Fruit fly (Drosophila melanogaster) whole organism, pupa: Measurements from ENCODE around the gene CG34293.
A peak's percentile ranks its signal among the peaks of the same experiment; 100 is the strongest.

ENCODE experiments used
- CG10348 ChIP-seq: fragments of 200-800 bp; sonication (Bioruptor generic); IDR thresholded peaks from 2 replicates; pipeline ENCODE4 v1.3.6; 2022; ENCODE audit warnings: missing biosample characterization, missing genetic modification characterization
- CG12605 ChIP-seq: fragments of 200-800 bp; sonication (Bioruptor generic); IDR thresholded peaks from 2 replicates; pipeline ENCODE4 v1.3.6; 2022; ENCODE audit warnings: missing biosample characterization, missing genetic modification characterization
- CG13204 ChIP-seq: fragments of 200-800 bp; sonication (Bioruptor generic); optimal IDR thresholded peaks from 2 replicates; lab custom pipeline; 2018; ENCODE audit warnings: missing biosample characterization, mild to moderate bottlenecking, missing genetic modification characterization, moderate library complexity
- CG14655 ChIP-seq: fragments of 200-800 bp; sonication (Bioruptor generic); optimal IDR thresholded peaks from 3 replicates; lab custom pipeline; 2017; ENCODE audit warnings: mild to moderate bottlenecking, missing biosample characterization, missing genetic modification reagents, missing genetic modification characterization
- CG15710 ChIP-seq: fragments of 200-800 bp; sonication (Bioruptor generic); optimal IDR thresholded peaks from 2 replicates; lab custom pipeline; 2018; ENCODE audit warnings: missing biosample characterization, mild to moderate bottlenecking, missing genetic modification characterization, moderate library complexity
- CG17806 ChIP-seq: fragments of 200-800 bp; sonication (Bioruptor generic); optimal IDR thresholded peaks from 2 replicates; lab custom pipeline; 2018; ENCODE audit warnings: missing biosample characterization, mild to moderate bottlenecking, missing genetic modification characterization, moderate library complexity
- CG32121 ChIP-seq: fragments of 200-800 bp; sonication (Bioruptor generic); IDR thresholded peaks from 2 replicates; pipeline ENCODE4 v1.3.6; 2022; ENCODE audit warnings: missing biosample characterization, missing genetic modification characterization
- CG34367 ChIP-seq: fragments of 200-800 bp; sonication (Bioruptor generic); optimal IDR thresholded peaks from 2 replicates; lab custom pipeline; 2018; ENCODE audit warnings: missing biosample characterization, mild to moderate bottlenecking, missing genetic modification characterization
- CG4496 ChIP-seq: fragments of 200-800 bp; sonication (Bioruptor generic); IDR thresholded peaks from 3 replicates; pipeline ENCODE4 v1.3.6; 2022; ENCODE audit warnings: missing biosample characterization, missing genetic modification characterization
- CG8159 ChIP-seq: fragments of 200-800 bp; sonication (Bioruptor generic); optimal IDR thresholded peaks from 3 replicates; lab custom pipeline; 2018; ENCODE audit warnings: missing biosample characterization, mild to moderate bottlenecking, missing genetic modification characterization, moderate library complexity
- CG8301 ChIP-seq: fragments of 200-800 bp; sonication (Bioruptor generic); optimal IDR thresholded peaks from 2 replicates; lab custom pipeline; 2018; ENCODE audit warnings: missing biosample characterization, mild to moderate bottlenecking, missing genetic modification characterization
- CG9948 ChIP-seq: fragments of 200-800 bp; sonication (Bioruptor generic); optimal IDR thresholded peaks from 2 replicates; lab custom pipeline; 2018; ENCODE audit warnings: missing biosample characterization, mild to moderate bottlenecking, missing genetic modification characterization, moderate library complexity
- D1 ChIP-seq: fragments of 200-800 bp; sonication (Bioruptor generic); optimal IDR thresholded peaks from 2 replicates; lab custom pipeline; 2018; ENCODE audit warnings: missing biosample characterization, mild to moderate bottlenecking, missing genetic modification characterization, moderate library complexity
- EcR ChIP-seq: fragments of 200-800 bp; sonication (Bioruptor generic); optimal IDR thresholded peaks from 3 replicates; lab custom pipeline; 2019; ENCODE audit warnings: missing biosample characterization, missing genetic modification characterization, mild to moderate bottlenecking, moderate library complexity, missing genetic modification reagents
- Ets98B ChIP-seq: fragments of 200-800 bp; sonication (Bioruptor generic); IDR thresholded peaks from 2 replicates; pipeline ENCODE4 v1.3.6; 2022; ENCODE audit warnings: missing biosample characterization, missing genetic modification characterization
- Pif1A ChIP-seq: fragments of 200-800 bp; sonication (Bioruptor generic); optimal IDR thresholded peaks from 3 replicates; lab custom pipeline; 2016; ENCODE audit warnings: missing biosample characterization, missing genetic modification characterization
- Pif1B ChIP-seq: fragments of 200-800 bp; sonication (Bioruptor generic); optimal IDR thresholded peaks from 3 replicates; lab custom pipeline; 2016; ENCODE audit warnings: missing biosample characterization, missing genetic modification characterization
- Snoo ChIP-seq: fragments of 200-800 bp; sonication (Bioruptor generic); optimal IDR thresholded peaks from 3 replicates; lab custom pipeline; 2017; ENCODE audit warnings: missing biosample characterization, mild to moderate bottlenecking, missing genetic modification characterization, inconsistent platforms
- fd96Ca ChIP-seq: fragments of 200-800 bp; sonication (Bioruptor generic); IDR thresholded peaks from 3 replicates; pipeline ENCODE4 v1.3.6; 2022; ENCODE audit warnings: missing biosample characterization, missing genetic modification characterization
- gl ChIP-seq: fragments of 200-800 bp; sonication (Bioruptor generic); optimal IDR thresholded peaks from 2 replicates; lab custom pipeline; 2018; ENCODE audit warnings: missing biosample characterization, mild to moderate bottlenecking, missing genetic modification characterization
- rn ChIP-seq: fragments of 200-800 bp; sonication (Bioruptor generic); IDR thresholded peaks from 2 replicates; pipeline ENCODE4 v1.3.6; 2022; ENCODE audit warnings: missing biosample characterization, missing genetic modification characterization

Gene CG34293

DNA sequence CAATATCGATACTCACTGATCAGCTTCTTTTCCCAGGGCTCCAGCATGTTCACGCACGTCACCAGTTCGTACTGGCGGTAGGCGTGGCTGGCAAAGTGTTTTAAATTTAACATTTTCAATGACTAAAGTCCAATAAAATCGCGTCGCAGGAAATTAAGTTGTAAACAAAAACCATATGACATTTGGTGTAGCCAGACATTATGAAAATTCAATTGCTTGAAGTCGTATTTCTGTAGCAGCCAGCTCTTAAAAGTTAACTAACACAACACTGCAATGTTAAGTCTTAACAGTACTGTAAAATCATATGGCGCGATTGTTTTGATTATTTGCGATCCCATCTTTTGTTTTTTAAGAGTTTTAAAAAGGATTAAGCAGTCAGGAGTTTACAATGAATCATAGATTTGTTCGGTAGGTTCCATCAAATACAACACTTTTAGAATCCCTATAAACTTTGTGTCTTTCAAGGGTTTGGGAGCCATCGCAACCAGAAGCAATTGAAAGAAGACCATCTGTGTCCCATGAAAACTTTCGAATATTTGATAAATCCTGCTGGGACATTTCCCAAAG, at the start of gene CG34293, which contains the start of gene spn-D:
CG34293 (minus strand) TSS at position 160 of the 567 bp plus-strand sequence.
spn-D (plus strand) TSS at position 301 of the 567 bp plus-strand sequence.
- TF ChIP-seq EcR (GFP tag; lab: Kevin White, UChicago) (no peak), CG8159 (tag; lab: Kevin White, UChicago) (no peak), CG13204 (GFP tag; lab: Kevin White, UChicago) (no peak), Snoo (tag; lab: Kevin White, UChicago) (no peak), CG4496 (GFP tag; lab: Robert Waterston, UW) (no peak), CG34367 (tag; lab: Kevin White, UChicago) (no peak), gl (tag; lab: Kevin White, UChicago) (no peak), CG17806 (no peak), rn (GFP tag; lab: Robert Waterston, UW) (no peak), CG10348 (GFP tag; lab: Robert Waterston, UW) (no peak), CG12605 (GFP tag; lab: Robert Waterston, UW) (no peak), Ets98B (GFP tag; lab: Robert Waterston, UW) (no peak)

DNA sequence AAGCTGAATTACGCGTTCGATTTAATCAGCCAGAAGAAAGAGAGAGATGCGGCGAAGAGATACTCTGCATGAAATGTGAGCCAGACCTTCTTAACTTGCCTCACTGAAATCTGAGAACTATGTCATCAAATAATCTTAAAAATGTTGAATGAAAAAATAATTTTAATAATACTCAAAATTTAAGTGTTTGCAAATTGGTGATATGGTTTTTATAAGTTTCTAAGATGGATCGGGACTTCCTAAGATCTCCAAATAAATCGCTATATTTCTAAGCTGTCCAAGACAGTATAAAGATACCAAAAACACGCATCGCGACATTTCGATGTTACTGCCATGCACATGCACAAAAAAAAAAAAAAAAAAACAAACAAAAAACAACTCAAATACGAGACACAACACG, 49.6 kb upstream of the CG34293 start:
- no peak for TF ChIP-seq EcR (GFP tag; lab: Kevin White, UChicago)
- peak; percentile 14 for TF ChIP-seq CG14655 (GFP tag; lab: Kevin White, UChicago)

DNA sequence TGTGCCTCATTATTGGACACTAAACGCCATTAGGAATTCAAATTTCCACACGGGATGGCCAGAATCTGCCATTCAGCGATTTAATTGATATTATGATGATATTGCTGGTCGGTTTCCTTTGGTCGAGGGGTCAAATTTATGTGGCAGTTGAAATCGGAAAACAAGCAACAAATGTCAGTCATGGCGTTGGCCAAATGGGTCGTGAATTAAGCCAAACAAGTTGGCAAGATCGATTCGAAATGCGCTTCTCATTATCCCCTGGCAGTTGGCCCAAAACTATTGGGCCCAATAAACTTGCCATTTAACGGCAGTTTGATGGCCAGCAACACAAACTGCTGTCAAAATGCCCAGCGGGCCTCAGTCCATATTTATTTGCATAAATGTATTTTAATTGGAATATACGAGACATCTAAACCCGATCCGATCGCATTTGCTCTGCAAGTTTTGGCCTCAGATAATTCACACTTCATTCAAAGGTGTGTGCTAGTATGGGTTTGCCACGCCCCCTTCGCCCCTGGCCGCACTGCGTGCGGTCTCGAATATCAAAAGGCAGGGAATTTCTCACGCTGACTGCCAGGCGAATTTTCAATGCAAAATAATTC, 47.7 kb upstream of the CG34293 start:
- TF ChIP-seq fd96Ca (GFP tag; lab: Robert Waterston, UW): 0 out of 3 replicates have a peak, but pooled peaks have one; percentile 18
- TF ChIP-seq CG17806: no peak

DNA sequence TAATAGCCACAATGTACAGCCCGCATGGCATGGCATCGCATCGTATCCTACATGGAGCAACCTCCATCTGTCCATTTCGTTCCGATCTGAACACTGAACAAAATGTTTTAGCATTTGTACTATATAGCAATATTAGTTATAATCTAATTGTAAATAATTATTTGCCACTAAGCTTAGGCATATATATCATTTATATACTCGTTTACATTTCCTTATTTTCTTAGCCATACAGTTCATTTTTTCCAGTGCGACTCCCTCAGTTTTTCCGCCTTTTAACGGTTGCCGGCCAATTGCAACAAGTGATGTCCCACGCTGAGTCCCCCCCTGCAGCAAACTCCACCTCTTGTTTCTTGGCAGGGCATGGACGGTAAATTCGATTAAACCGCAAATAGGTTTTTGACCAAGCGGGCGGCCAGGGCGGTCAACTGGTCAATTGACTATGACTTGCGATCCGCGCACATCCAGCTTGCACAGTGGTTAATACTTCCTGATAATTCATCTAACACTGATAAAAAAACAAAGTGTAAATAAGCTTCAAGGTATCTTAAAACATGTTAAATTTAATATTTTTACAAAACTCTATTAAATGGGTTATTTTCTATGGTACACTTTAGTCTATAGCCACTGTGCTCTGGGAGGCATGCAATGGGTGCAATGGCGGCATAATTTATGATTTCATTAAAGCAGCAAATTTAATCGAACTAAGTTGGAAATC, 44.3 kb upstream of the CG34293 start:
- no peak for TF ChIP-seq CG15710 (tag; lab: Kevin White, UChicago)
- TF ChIP-seq Pif1A: peak; percentile 16
- TF ChIP-seq CG4496 (GFP tag; lab: Robert Waterston, UW): 0 out of 3 replicates have a peak, but pooled peaks have one; percentile 18
- TF ChIP-seq gl (tag; lab: Kevin White, UChicago): no peak
- no peak for TF ChIP-seq CG13204 (GFP tag; lab: Kevin White, UChicago)
- no peak for TF ChIP-seq CG10348 (GFP tag; lab: Robert Waterston, UW)
- no peak for TF ChIP-seq EcR (GFP tag; lab: Kevin White, UChicago)
- TF ChIP-seq CG9948 (tag; lab: Kevin White, UChicago): no peak
- peak; percentile 5 for TF ChIP-seq CG8301 (tag; lab: Kevin White, UChicago)
- TF ChIP-seq Snoo (tag; lab: Kevin White, UChicago): no peak
- no peak for TF ChIP-seq CG17806
- TF ChIP-seq Ets98B (GFP tag; lab: Robert Waterston, UW): peak; percentile 32
- no peak for TF ChIP-seq D1 (tag; lab: Kevin White, UChicago)
- TF ChIP-seq rn (GFP tag; lab: Robert Waterston, UW): no peak
- peak; percentile 31 for TF ChIP-seq CG14655 (GFP tag; lab: Kevin White, UChicago)
- TF ChIP-seq CG12605 (GFP tag; lab: Robert Waterston, UW): no peak; the same call in 1 of the 2 replicates
- no peak for TF ChIP-seq CG34367 (tag; lab: Kevin White, UChicago)
- TF ChIP-seq Pif1B: no peak
- TF ChIP-seq CG8159 (tag; lab: Kevin White, UChicago): no peak
- peak; percentile 58; the same call in 1 of the 2 replicates for TF ChIP-seq CG32121 (GFP tag; lab: Robert Waterston, UW)
- 0 out of 3 replicates have a peak, but pooled peaks have one; percentile 22 for TF ChIP-seq fd96Ca (GFP tag; lab: Robert Waterston, UW)

DNA sequence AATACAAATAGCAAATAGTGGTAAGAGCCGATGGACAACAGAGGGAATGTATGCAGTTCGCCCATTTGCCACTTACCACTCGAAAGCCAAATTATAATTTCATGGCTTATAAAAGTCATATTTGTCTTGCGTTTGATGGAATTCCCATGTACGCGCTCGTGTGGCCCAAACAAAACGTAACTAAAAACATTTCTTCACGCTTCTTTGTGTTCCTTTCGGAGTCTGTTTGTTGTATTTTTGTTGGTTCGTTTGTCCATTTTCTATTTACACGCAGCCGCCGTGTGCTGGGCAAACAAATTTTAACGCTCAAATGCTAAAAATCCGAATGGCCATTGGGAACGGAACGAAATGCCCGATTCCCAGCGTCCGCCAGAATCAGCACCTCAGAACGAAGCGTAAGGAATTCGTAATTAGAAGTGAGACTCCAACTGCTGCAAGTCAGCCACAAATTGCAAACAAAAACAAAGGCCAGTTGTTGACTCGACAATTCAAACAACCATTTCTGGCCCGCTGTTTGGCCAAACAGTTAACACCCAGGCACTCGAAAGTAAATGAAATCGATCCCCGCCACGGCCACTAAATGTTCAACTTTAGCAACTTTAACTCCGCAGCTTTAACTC, 43.5 kb upstream of the CG34293 start:
- TF ChIP-seq CG15710 (tag; lab: Kevin White, UChicago) (no peak), CG32121 (GFP tag; lab: Robert Waterston, UW) (no peak), CG34367 (tag; lab: Kevin White, UChicago) (no peak), D1 (tag; lab: Kevin White, UChicago) (no peak), CG14655 (GFP tag; lab: Kevin White, UChicago) (no peak), rn (GFP tag; lab: Robert Waterston, UW) (no peak), Snoo (tag; lab: Kevin White, UChicago) (no peak), EcR (GFP tag; lab: Kevin White, UChicago) (no peak), Pif1A (no peak), CG8159 (tag; lab: Kevin White, UChicago) (no peak), gl (tag; lab: Kevin White, UChicago) (no peak), CG13204 (GFP tag; lab: Kevin White, UChicago) (no peak), CG9948 (tag; lab: Kevin White, UChicago) (no peak), CG8301 (tag; lab: Kevin White, UChicago) (no peak), Ets98B (GFP tag; lab: Robert Waterston, UW) (no peak)
